Worm (Caenorhabditis elegans): Measurements from ENCODE around the gene col-140.
A peak's percentile ranks its signal among the peaks of the same experiment; 100 is the strongest.

Gene col-140

ce11 chrV:5816470-5817061 lies 20.1 kb downstream of the col-140 start (continued):
- TF ChIP-seq lin-1 (GFP tag; IDR thresholded peaks at IDR 0.05) (peak; percentile 54; the same call in 1 of the 2 replicates), lin-13 (GFP tag; optimal IDR thresholded peaks at IDR 0.05) (no peak), lin-15B (tag; optimal IDR thresholded peaks at IDR 0.05) (no peak), mxl-2 (GFP tag; conservative IDR thresholded peaks at IDR 0.05) (no peak), lsy-2 (tag; optimal IDR thresholded peaks at IDR 0.05) (no peak), ceh-44 (GFP tag; IDR thresholded peaks at IDR 0.05) (no peak), zip-2 (tag; optimal IDR thresholded peaks at IDR 0.05) (no peak), nhr-111 (GFP tag; optimal IDR thresholded peaks at IDR 0.05) (no peak), spr-3 (GFP tag; optimal IDR thresholded peaks at IDR 0.05) (no peak), nhr-76 (tag; optimal IDR thresholded peaks at IDR 0.05) (no peak), lin-39 (tag; optimal IDR thresholded peaks at IDR 0.05) (no peak), spr-1 (tag; optimal IDR thresholded peaks at IDR 0.05) (no peak), tra-1 (GFP tag; IDR thresholded peaks at IDR 0.05) (no peak), zag-1 (tag; optimal IDR thresholded peaks at IDR 0.05) (no peak), php-3 (GFP tag; IDR thresholded peaks at IDR 0.05) (no peak), dve-1 (tag; optimal IDR thresholded peaks at IDR 0.05; ENCODE audit: insufficient read depth) (peak; percentile 44), pqm-1 (tag; optimal IDR thresholded peaks at IDR 0.05) (no peak), R02D3.7 (tag; optimal IDR thresholded peaks at IDR 0.05) (no peak)

ce11 chrV:5813060-5813659 lies 23.5 kb downstream of the col-140 start, which contains the start of gene ZC250.4:
Gene ZC250.4, minus strand, starts transcription at chrV:5813137.
- peak; percentile 54; the same call in 1 of the 2 replicates for TF ChIP-seq dmd-6 (GFP tag; IDR thresholded peaks at IDR 0.05)
- 0 out of 2 replicates have a peak, but pooled peaks have one; percentile 4 for TF ChIP-seq tra-1 (GFP tag; IDR thresholded peaks at IDR 0.05)
- peak; percentile 74 for TF ChIP-seq aha-1 (tag)
- TF ChIP-seq hif-1 (tag; optimal IDR thresholded peaks at IDR 0.05) = peak in 1 of 2 experiments; percentile 73
- TF ChIP-seq F26F4.8 (GFP tag; conservative IDR thresholded peaks at IDR 0.05) = no peak
- peak; percentile 41 for TF ChIP-seq dve-1 (tag; optimal IDR thresholded peaks at IDR 0.05; ENCODE audit: insufficient read depth)
- no peak for TF ChIP-seq ZK337.2 (GFP tag; IDR thresholded peaks at IDR 0.05)
- TF ChIP-seq unc-62 (GFP tag; optimal IDR thresholded peaks at IDR 0.05 in 1 of 2) = peak in 1 of 2 experiments; percentile 14
- TF ChIP-seq unc-62 (tag; optimal IDR thresholded peaks at IDR 0.05) = no peak
- TF ChIP-seq nhr-28 (tag; optimal IDR thresholded peaks at IDR 0.05) = peak; percentile 12
- TF ChIP-seq lin-29 (GFP tag; IDR thresholded peaks at IDR 0.05) = no peak
- no peak for TF ChIP-seq unc-130 (GFP tag; optimal IDR thresholded peaks at IDR 0.05)
- TF ChIP-seq nhr-102 (tag; optimal IDR thresholded peaks at IDR 0.05) = peak; percentile 39
- peak; percentile 50 for TF ChIP-seq hlh-11 (tag; optimal IDR thresholded peaks at IDR 0.05)
- TF ChIP-seq zfp-3 (GFP tag; conservative IDR thresholded peaks at IDR 0.05) = no peak
- peak; percentile 51 for TF ChIP-seq nhr-48 (tag; optimal IDR thresholded peaks at IDR 0.05)
- peak; percentile 20 for TF ChIP-seq mes-2 (tag; optimal IDR thresholded peaks at IDR 0.05; ENCODE audit: poor library complexity, severe bottlenecking)
- TF ChIP-seq jun-1 (tag; optimal IDR thresholded peaks at IDR 0.05) = no peak
- TF ChIP-seq ama-1 (optimal IDR thresholded peaks at IDR 0.05) = peak; percentile 21
- no peak for TF ChIP-seq ceh-32 (tag; optimal IDR thresholded peaks at IDR 0.05; ENCODE audit: poor library complexity)
- TF ChIP-seq madf-9 (GFP tag; conservative IDR thresholded peaks at IDR 0.05) = no peak
- no peak for TF ChIP-seq nhr-237 (tag; optimal IDR thresholded peaks at IDR 0.05)

- TF ChIP-seq vab-7 (GFP tag; IDR thresholded peaks at IDR 0.05) (no peak), mep-1 (tag; optimal IDR thresholded peaks at IDR 0.05) (no peak), nhr-102 (tag; optimal IDR thresholded peaks at IDR 0.05) (no peak), lim-7 (GFP tag; IDR thresholded peaks at IDR 0.05) (no peak), dve-1 (tag; optimal IDR thresholded peaks at IDR 0.05; ENCODE audit: insufficient read depth) (no peak), nhr-6 (tag; optimal IDR thresholded peaks at IDR 0.05) (no peak), ceh-28 (tag; optimal IDR thresholded peaks at IDR 0.05) (no peak), daf-16 (GFP tag; optimal IDR thresholded peaks at IDR 0.05) (no peak), daf-16 (tag; optimal IDR thresholded peaks at IDR 0.05) (no peak), ZK546.5 (tag; optimal IDR thresholded peaks at IDR 0.05) (no peak), ceh-32 (tag; optimal IDR thresholded peaks at IDR 0.05; ENCODE audit: poor library complexity) (no peak), daf-19 (GFP tag; conservative IDR thresholded peaks at IDR 0.05) (no peak), fkh-10 (GFP tag; optimal IDR thresholded peaks at IDR 0.05) (no peak), T26A8.4 (GFP tag; IDR thresholded peaks at IDR 0.05) (no peak), lin-38 (GFP tag; IDR thresholded peaks at IDR 0.05) (no peak), nhr-237 (tag; optimal IDR thresholded peaks at IDR 0.05) (no peak)
Measured at ce11 chrV:5805467-5805866, 31.2 kb downstream of the col-140 start, which contains the start of gene ZC250.5. Gene ZC250.5, plus strand, starts transcription at chrV:5805767.

Data from whole organism, L4 larva.